Worm (Caenorhabditis elegans): ENCODE results near the gene Y53F4B.9.

Gene Y53F4B.9

DNA sequence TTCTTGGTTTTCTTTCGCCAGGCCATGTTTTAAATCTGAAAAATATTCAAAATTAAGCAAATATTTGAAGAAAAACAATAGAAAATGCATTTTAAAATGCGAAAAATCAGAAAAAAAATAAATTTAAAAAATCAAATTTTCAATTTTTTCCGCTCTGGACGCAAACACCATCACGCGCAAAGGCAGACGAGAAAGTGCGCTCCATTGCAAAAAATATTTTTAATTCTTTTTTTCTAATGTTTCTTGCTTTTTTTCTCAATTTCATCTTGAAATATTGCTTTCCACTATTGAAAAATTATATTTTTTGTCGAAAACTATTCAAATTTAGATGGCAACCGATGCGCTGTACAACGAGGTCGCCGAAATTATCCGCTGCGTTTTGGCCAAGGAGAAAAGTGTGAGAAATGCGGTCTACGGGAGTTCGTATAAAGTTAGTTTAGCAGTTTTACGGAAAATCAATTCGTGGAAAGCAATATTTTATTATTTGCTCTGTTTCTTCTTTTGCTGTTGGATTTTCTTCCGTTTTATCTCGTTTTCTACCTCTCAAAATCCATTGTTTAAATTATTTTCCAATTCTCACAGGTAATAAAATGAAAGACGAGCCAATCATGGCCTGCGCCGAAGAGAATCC, 40.8 kb downstream of the Y53F4B.9 start, which contains the start of the genes pole-4, nsun-5 and metl-2 (continued):
- no peak for TF ChIP-seq ztf-6 (GFP tag; IDR thresholded peaks at IDR 0.05)
- TF ChIP-seq snpc-4 (GFP tag; optimal IDR thresholded peaks at IDR 0.05), result no peak
- TF ChIP-seq snpc-4 (tag; optimal IDR thresholded peaks at IDR 0.05), result peak in 2 of 4 experiments; percentile 28 to 43
- no peak for TF ChIP-seq ztf-25 (GFP tag; IDR thresholded peaks at IDR 0.05)
- no peak for TF ChIP-seq ztf-22 (GFP tag; optimal IDR thresholded peaks at IDR 0.05)
- TF ChIP-seq F23B12.7 (tag; optimal IDR thresholded peaks at IDR 0.05; ENCODE audit: insufficient read depth), result peak; percentile 69
- TF ChIP-seq attf-3 (GFP tag; conservative IDR thresholded peaks at IDR 0.05), result no peak
- peak; percentile 28 for TF ChIP-seq attf-5 (GFP tag; optimal IDR thresholded peaks at IDR 0.05)
- TF ChIP-seq Y56A3A.18 (GFP tag; IDR thresholded peaks at IDR 0.05), result no peak
- TF ChIP-seq hrde-1 (tag; optimal IDR thresholded peaks at IDR 0.05; ENCODE audit: borderline replicate concordance), result no peak
- TF ChIP-seq ccch-3 (GFP tag; optimal IDR thresholded peaks at IDR 0.05), result no peak
- TF ChIP-seq ets-4 (GFP tag; optimal IDR thresholded peaks at IDR 0.05), result no peak

DNA sequence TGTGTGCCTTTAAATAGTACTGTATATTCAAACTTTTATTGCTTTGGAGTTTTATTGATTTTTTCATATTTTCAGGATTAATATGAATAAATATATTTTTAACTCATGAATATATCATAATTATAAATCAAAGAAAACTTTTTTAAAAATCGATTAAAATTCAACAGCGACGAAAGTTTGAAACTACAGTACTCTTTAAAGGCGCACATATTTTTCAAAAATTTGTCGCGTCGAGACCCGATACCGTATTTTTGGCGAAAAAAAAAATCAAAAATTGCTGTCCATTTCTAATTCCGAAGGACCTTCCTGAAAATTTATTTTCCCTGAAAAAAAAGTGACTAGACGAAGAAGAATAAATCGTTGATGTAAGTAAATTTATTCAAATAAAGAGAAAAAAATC, 41.9 kb downstream of the Y53F4B.9 start:
- TF ChIP-seq lsl-1 (GFP tag; optimal IDR thresholded peaks at IDR 0.05) (peak; percentile 69), chd-7 (tag; optimal IDR thresholded peaks at IDR 0.05) (no peak), F33H1.4 (GFP tag; IDR thresholded peaks at IDR 0.05) (peak; percentile 54)

DNA sequence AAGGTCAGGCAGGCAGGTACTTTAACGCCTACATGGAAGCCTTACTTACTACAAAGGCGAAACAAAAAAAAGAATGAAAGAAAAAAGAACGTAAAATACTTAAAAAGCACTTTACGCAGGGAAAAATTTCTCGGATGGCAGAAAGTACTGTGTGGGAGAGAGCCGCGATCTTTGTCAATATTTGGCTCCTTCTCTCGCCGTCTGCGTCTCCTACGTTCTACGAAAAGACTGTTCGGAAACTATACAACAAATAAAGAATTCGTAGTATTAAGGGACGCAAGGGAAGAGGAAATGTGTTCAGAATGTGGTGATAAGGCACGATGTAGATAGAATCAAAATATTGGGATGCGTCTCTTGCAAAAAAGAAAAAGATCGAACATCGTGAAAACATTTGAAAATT, 43.1 kb downstream of the Y53F4B.9 start:
- TF ChIP-seq C17E4.6 (GFP tag; IDR thresholded peaks at IDR 0.05) (no peak), mel-28 (tag; optimal IDR thresholded peaks at IDR 0.05; ENCODE audit: borderline replicate concordance) (no peak)

DNA sequence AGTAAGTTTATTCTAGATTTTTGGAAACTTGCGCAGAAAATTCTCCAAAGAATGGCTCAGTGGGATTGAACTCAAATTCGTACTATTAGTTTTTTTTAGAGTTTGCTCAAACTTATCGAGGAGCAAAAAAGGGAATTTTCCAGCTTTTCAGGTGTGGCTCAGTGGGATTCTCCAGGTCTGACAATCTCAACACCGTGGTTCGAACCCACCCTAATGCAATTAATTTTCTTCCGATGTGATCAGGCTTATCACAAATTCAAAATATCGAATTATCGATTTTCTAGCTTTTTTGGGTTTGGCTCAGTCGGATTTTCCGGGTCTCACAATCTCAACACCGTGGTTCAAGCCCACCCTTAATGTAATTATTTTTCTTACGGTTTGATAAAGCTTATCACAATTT, 43.8 kb downstream of the Y53F4B.9 start:
- TF ChIP-seq die-1 (tag; optimal IDR thresholded peaks at IDR 0.05), result no peak

DNA sequence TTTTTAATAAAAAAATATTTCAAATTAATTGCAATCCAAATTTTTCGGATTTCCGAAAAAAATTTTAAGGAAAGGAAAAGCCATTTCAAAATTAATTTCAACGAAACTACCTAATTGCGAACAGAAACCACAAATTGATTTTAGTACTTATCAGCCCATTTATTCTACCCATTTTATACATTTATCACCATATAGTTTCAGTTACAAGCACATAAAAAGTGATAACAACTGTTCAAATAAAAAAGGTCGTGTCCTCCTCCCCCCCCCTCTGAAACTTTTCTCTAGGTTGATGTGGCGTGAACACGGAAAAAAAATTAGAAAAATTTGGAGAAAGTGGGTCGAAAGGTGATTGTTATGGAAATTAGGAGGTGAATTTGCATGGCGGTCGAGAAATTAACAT, 45.3 kb downstream of the Y53F4B.9 start:
- peak; percentile 82 for TF ChIP-seq nhr-80 (tag; optimal IDR thresholded peaks at IDR 0.05)
- TF ChIP-seq ceh-27 (GFP tag; optimal IDR thresholded peaks at IDR 0.05), result no peak

DNA sequence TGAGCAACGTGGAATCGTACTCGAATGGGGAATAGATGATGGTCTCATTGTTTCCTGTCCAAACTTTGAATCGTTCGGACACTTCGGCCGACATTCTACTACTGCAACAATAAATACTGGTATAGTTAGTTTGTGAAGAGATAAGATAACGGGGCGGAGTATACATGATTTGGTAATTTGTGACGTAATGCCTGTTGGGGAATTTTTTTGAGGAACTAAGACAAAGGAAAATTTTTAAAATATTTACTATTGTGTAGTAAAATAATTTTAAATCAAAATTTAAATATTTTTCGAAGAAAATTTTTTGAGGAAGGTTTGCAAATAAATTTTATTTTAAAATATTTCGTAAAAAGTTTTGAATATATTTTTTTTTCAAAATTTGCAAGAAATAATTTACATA, 46.2 kb downstream of the Y53F4B.9 start, which contains the start of gene elo-9:
TSS of gene elo-9 (minus strand) at position 101 of the 400 bp plus-strand sequence.
- TF ChIP-seq athp-1 (tag; optimal IDR thresholded peaks at IDR 0.05), result no peak

DNA sequence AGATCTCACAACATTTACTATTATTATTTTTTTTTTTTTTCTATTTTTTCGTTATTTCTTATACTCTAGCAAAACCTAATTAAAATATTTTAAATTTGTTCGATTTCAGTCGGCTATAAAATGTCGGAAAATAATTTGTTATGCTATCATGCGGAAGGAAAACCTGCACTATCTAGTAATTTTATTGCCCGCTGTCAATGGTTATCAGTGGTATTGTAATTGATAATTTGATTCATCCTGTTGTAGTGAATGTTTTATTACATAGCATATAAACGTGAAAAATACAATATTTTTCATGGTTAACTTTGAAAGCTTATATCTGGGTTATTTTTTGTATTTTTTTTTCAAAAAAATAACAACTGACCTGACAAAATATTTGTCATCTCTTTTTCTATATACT, 50.9 kb downstream of the Y53F4B.9 start:
- peak; percentile 31 for TF ChIP-seq nhr-80 (tag; optimal IDR thresholded peaks at IDR 0.05)
- TF ChIP-seq ztf-3 (GFP tag; optimal IDR thresholded peaks at IDR 0.05), result no peak

DNA sequence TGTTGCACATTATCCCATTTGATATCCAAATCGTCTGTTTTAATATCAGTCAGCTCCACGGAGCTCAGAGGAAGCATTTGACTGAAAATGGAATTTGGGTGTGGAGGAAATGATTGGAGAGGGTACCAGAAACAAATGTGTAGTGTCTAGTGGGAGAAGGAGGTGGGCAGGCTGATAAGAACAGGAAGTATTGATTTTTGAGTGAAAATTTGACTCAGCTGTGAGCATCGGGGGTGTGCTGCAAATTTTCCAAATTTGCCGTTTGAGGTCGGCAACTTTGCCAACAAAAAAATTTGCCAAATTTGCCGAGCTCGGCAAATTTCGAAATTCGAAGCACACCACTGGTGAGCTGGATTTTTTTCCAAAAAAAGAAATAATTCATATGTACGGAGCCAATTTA, 52.1 kb downstream of the Y53F4B.9 start, which contains the start of gene Y53F4B.1:
TSS of gene Y53F4B.1 (minus strand) at position 101 of the 400 bp plus-strand sequence.
- TF ChIP-seq lin-26 (GFP tag; IDR thresholded peaks at IDR 0.05) (no peak), Y79H2A.3 (GFP tag; conservative IDR thresholded peaks at IDR 0.05) (no peak)
